Worm (Caenorhabditis elegans) whole organism, L4/young adult: ENCODE data around the gene gro-1.

ENCODE experiments used
- W03F9.2 ChIP-seq: fragments of 150-350 bp; optimal IDR thresholded peaks from 2 replicates; lab custom pipeline; 2014; ENCODE audit warnings: missing biosample characterization, missing genetic modification characterization
- dao-5 ChIP-seq: sonication (generic microtip); optimal IDR thresholded peaks from 2 replicates; lab custom pipeline; 2016; ENCODE audit warnings: missing genotype, missing genetic modification characterization, moderate library complexity, missing compliant biosample characterization
- him-1 ChIP-seq: sonication (generic microtip); optimal IDR thresholded peaks from 2 replicates; lab custom pipeline; 2016; ENCODE audit warnings: missing genotype, missing genetic modification reagents, missing genetic modification characterization, missing compliant biosample characterization

Gene gro-1

ce11 chrIII:5310940-5311339 is 46.0 kb downstream of the gro-1 start, which contains the start of gene pqe-1:
Gene pqe-1, plus strand, starts transcription at chrIII:5311240.
- TF ChIP-seq him-1 (tag; lab: Kevin White, UChicago) (no peak), W03F9.2 (no peak), dao-5 (no peak)
